Fruit fly (Drosophila melanogaster): ENCODE results near the gene CG43895.

Gene CG43895

DNA sequence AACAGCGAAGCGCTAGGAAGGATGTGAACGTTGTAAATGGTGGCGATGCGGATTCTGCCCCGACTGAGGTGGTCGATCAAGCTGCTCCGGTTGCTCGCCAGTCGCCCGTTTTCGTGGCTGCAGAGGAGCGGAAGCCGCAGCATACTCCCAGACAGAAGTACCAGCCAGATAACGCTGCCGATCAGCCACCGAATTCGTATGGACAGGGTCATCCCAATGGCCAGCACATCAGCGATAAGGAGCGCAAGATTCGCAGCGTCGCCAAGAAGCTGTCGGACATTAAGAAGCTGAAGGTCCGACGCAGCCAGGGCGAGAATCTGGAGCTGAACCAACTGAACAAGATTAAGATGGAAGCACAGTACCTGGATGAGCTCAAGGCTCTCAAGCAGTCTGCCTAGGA, 13.6 kb upstream of the CG43895 start:
- TF ChIP-seq CG17801 (GFP tag; optimal IDR thresholded peaks at IDR 0.05; ENCODE audit: partially characterized antibody): no peak

DNA sequence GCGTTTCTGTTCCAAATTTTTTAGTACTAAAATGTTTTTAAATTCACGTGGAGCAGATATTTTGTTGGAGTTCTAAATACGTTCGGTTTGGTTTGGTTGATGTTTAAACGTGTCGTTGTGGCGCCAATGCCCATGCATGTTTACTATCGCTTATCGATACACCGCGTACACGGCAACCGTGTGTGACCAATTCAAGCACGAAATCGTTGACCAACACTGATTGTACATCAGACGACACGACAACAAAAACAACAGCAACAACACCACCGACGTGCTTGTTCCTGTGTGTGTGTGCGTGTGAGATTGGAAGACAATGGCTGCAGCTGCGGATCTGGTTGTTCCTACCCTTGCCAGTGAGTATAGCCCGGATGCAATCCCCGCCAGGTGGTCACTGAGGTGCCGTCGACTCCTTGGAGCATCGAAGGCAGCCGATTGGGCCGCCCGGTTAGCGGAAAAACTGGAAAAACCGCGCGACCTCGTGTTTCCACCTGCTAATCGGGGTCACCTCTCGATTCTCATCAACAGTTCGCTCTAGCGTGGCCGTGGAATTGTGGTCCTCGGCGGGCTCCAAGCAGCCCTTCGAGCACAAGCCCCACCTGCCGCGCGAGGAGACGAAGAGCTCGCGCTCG, 11.3 kb upstream of the CG43895 start, which contains the start of gene eIF2A:
Gene eIF2A (plus strand): TSS at position 16 of the 629 bp plus-strand sequence.
- peak; percentile 54 for TF ChIP-seq CG17801 (GFP tag; optimal IDR thresholded peaks at IDR 0.05; ENCODE audit: partially characterized antibody)

DNA sequence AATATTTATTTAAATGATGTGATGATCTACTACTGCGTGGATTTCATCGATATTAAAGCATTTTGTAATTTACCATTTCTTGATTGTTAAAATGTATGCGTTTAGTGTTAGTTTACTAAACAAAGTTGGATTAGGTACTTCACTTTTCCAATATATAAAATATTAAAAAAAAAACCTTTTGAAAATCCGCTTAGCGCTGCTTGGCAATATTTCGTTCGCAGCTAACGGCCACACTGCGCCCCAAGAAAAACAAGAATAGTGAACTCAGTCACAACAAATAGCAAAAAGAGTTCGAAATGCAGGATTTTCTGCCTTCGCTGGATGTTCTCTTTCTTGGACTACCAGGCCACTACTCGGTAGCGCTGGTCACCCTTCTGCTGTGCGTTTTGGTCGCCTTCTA, 9.7 kb upstream of the CG43895 start, which contains the start of gene CG7407:
Gene CG7407 (plus strand): TSS at position 226 of the 400 bp plus-strand sequence.
- no peak for TF ChIP-seq CG17801 (GFP tag; optimal IDR thresholded peaks at IDR 0.05; ENCODE audit: partially characterized antibody)

DNA sequence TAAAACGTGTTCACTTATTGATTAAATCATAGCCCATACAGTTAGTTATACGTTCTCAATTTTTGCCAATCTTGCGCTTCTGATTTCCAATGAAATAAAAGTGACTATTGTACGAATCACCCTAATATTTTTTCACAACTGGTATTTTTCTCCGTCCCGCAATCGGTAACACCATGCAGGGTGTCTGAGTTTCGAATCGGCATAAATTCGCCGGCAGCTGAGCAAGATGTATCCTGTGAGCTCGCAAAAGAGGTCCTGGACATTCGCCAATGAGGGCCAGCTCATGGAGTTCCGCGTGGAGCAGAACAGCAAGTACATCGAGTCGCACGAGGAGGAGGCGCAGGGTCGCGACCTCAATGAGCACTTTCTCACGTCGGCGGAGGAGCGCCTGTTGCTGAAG, 8.3 kb upstream of the CG43895 start, which contains the start of gene CycH:
Gene CycH (plus strand): TSS at position 218 of the 400 bp plus-strand sequence.
- peak; percentile 51 for TF ChIP-seq CG17801 (GFP tag; optimal IDR thresholded peaks at IDR 0.05; ENCODE audit: partially characterized antibody)

DNA sequence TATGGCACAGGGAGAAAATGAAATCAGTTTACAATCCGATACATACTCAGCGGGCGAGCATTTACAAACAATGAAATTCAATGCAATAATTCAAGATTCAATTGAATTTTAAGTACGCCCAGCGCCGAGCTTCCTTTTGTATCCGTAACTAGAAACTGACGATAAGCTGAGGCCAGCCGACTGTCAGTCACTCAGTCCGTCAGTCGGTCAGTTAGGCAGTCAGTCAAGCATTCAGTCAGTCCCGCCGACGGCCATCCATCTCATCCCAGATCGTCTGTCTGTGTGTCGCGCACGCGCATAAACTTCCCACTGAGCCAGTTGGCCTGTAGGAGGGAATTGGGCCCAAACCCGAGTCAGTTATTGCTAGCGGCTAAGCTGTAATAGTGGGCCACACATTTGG, 6.0 kb upstream of the CG43895 start:
- no peak for TF ChIP-seq CG17801 (GFP tag; optimal IDR thresholded peaks at IDR 0.05; ENCODE audit: partially characterized antibody)

DNA sequence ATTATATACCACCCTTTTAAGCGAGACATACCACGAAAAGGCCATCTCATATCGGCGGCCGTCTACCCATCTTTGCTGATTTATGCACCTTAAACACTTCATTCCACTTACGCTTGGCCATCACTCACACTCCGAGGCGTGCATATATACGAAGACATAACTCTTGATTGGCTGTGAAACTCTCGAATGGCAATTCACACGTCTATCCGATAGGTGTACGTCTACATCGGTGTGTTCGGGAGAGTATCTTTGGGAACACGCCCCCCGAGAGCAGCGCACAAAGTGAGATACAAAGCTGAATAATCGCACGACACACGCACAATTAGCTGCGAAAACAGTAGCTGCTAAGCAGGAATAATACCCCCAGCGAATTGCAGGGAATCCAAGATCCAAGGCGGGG, 5.2 kb upstream of the CG43895 start:
- no peak for TF ChIP-seq CG17801 (GFP tag; optimal IDR thresholded peaks at IDR 0.05; ENCODE audit: partially characterized antibody)

DNA sequence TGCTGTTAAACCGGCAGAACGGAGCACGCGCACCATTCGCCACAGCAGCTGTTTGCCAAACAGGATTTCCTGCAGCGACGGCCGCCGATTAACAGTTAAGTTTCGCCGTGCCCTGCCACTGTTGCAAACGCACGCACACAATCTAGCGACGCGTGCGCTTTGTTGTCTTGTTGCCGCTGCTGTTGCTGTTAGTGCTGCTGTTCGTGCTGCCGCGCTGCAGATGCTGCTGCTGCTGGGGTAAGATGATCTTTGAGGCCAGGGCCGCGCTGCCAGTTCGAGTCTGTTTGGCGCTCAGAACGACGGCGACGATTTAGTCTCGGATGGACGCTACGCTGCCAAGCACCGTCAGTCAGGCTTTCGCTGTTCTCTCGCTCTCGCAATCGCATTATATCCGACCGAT, 4.9 kb downstream of the CG43895 start, which contains the start of gene eg:
Gene eg (plus strand): TSS at position 136 of the 400 bp plus-strand sequence.
- no peak for TF ChIP-seq CG17801 (GFP tag; optimal IDR thresholded peaks at IDR 0.05; ENCODE audit: partially characterized antibody)

DNA sequence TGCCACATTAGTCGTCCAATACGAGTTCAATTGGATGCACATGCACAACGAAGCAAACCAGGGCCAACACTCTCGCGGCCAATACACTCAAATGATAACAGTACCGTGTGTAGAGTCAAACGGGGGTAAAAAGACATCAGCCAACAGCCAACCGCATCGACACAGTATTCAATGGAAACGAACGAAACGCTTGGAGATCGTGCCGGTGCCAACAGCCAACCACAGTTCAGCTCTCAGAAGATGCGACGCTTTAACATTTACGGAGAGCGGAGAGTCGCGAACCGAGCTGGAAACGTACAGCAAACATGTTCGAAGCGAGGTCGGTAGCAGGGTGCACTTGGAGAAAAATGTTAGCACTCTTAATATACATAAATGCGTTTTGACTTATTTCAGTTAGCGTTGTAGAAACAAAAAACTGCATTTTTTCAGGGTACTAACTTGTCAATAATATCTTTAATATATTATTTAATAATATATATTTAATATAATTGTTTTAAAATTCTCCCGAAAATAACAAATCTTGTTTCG, 5.4 kb downstream of the CG43895 start:
- no peak for TF ChIP-seq CG17801 (GFP tag; optimal IDR thresholded peaks at IDR 0.05; ENCODE audit: partially characterized antibody)

DNA sequence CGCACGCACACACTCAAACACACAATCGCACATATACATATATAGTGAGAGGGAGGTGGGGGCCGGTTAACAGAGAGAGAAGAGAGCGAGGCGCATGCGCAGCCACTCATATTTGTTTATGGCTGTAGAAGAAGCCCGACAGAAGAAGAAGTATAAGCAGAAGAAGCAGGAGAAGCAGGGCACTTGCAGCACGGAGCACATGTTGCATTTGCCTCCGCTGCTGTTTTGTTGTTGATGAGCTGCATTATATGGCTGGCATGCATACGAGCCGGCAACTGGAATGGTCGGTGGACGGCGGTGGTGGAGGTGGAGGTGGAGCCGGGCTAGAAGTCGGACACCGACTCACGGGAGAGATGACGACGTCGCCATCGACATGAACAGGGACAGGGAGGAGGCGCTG, 13.1 kb downstream of the CG43895 start:
- no peak for TF ChIP-seq CG17801 (GFP tag; optimal IDR thresholded peaks at IDR 0.05; ENCODE audit: partially characterized antibody)

DNA sequence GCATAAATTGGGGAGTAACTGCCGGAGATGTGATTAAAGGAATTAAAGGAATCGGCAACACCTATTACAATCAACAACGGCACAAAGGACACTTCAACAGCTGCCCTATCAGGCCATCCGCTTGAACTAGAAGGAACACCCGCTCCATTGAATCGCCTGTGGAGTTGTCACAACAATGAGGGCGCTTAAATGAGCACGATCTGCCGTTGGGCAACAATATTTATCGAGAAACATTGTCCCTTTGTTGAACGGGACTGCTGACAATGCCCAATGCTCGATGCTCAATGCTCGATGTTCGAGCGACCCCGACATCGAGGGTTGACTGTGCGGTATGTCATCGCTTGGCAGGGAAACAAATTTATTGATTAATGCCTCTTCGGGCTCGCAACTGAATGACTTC, 25.6 kb downstream of the CG43895 start:
- no peak for TF ChIP-seq CG17801 (GFP tag; optimal IDR thresholded peaks at IDR 0.05; ENCODE audit: partially characterized antibody)

DNA sequence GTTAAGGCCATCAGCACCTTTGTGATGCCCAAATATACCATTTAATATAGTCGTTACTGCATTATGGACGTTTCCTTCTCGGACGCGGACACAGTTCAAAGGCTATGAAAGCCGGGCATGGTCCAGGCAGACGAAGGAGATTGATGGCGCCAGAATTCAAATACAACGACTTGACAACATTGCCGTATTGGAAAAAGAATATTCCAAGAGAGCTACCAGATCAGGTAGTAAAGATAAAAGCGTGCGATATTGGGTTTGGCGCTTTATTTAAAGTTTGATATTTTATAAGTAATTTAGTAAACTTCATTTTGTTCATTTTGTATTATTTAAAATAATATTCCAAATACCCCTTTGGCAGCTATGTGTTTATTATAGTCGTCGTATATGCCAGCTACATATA, 39.6 kb downstream of the CG43895 start:
- TF ChIP-seq CG17801 (GFP tag; optimal IDR thresholded peaks at IDR 0.05; ENCODE audit: partially characterized antibody): no peak

DNA sequence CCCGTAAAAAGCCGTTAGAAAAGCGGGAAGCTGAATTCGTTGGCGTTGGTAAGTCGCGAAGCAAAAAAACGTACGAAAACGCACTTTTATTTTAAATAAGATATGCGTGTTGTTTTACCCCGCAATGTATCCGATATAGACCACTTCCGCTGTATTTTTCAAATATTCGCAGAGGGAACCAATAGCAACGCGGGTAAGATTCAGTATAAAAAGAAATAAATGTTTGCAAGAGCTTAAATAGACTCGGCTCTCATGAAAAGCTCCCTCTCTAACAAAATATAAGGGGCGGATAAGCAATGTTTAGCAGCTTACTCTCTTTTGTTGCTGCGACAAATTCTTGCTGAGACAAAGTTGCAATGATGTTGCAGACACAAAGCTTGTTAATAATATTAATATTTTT, 43.2 kb downstream of the CG43895 start, which contains the start of gene Syn1:
Gene Syn1 (minus strand): TSS at position 207 of the 400 bp plus-strand sequence.
- peak; percentile 11 for TF ChIP-seq CG17801 (GFP tag; optimal IDR thresholded peaks at IDR 0.05; ENCODE audit: partially characterized antibody)

DNA sequence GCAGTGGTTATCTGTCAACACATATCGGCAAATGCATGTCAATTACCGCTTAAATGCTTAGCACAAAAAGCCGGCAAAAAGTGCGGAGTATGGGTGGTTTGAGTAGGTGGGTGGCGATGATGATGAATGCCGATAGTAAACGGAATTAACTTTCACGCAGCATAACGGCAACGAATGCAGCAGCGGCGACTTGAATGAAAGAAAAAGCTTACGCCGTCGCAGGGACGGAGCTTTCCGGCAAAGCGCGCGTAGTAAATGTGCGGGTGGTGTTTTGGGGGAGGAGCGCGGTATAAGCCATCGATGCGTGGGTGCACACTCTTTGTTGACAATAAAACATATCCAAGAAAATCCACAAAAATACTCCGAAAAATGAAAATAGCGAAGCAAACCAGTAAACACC, 44.0 kb downstream of the CG43895 start, which contains the start of gene CG7370:
Gene CG7370 (plus strand): TSS at position 301 of the 400 bp plus-strand sequence.
- TF ChIP-seq CG17801 (GFP tag; optimal IDR thresholded peaks at IDR 0.05; ENCODE audit: partially characterized antibody): no peak

DNA sequence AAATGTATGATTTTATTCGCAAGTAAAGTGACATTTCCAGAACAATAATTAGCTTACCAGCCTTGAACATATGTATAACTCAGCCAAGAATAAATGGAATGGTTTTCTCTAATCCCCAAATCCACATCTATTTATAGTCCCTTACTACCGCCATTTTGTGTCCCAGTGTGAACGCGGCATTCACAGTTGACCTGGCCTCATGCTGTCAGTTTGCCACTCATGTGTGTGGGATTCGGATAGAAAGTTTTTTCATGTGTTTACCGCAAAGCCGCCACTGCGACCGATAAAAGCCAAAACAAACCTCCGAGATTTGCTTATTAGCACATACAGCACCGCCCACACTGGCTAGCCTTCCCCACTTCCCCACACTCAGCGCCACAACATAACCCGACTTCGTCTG, 47.6 kb downstream of the CG43895 start:
- TF ChIP-seq CG17801 (GFP tag; optimal IDR thresholded peaks at IDR 0.05; ENCODE audit: partially characterized antibody): no peak
